Fruit fly (Drosophila melanogaster): Measurements from ENCODE around the gene CG31446.

The CG31446 gene

dm6 chr3R:15700801-15701200, 7.9 kb downstream of the CG31446 start:
- TF ChIP-seq CG10348 (GFP tag; IDR thresholded peaks at IDR 0.05) (no peak), gl (tag; optimal IDR thresholded peaks at IDR 0.05) (no peak), D1 (tag; optimal IDR thresholded peaks at IDR 0.05) (no peak), rn (GFP tag; IDR thresholded peaks at IDR 0.05) (no peak), CG13204 (GFP tag; optimal IDR thresholded peaks at IDR 0.05) (no peak), EcR (GFP tag; optimal IDR thresholded peaks at IDR 0.05) (no peak), CG8159 (tag; optimal IDR thresholded peaks at IDR 0.05) (no peak), CG12605 (GFP tag; IDR thresholded peaks at IDR 0.05) (no peak), Pif1A (GFP tag; optimal IDR thresholded peaks at IDR 0.05) (no peak)

- TF ChIP-seq CG13204 (GFP tag; optimal IDR thresholded peaks at IDR 0.05) = no peak
- no peak for TF ChIP-seq fd96Ca (GFP tag; IDR thresholded peaks at IDR 0.05)
- no peak for TF ChIP-seq CG8301 (tag; optimal IDR thresholded peaks at IDR 0.05)
- TF ChIP-seq Pif1B (GFP tag; optimal IDR thresholded peaks at IDR 0.05) = no peak
- TF ChIP-seq CG12605 (GFP tag; IDR thresholded peaks at IDR 0.05) = no peak
- TF ChIP-seq Snoo (tag; optimal IDR thresholded peaks at IDR 0.05) = no peak
- no peak for TF ChIP-seq CG9948 (tag; optimal IDR thresholded peaks at IDR 0.05)
- TF ChIP-seq CG8159 (tag; optimal IDR thresholded peaks at IDR 0.05) = no peak
Measured at dm6 chr3R:15704376-15704775, 11.5 kb downstream of the CG31446 start, which contains the start of gene CG5404. Gene CG5404, plus strand, starts transcription at chr3R:15704676.

dm6 chr3R:15716485-15716884, 23.6 kb downstream of the CG31446 start, which contains the start of gene CG31294:
Gene CG31294, minus strand, starts transcription at chr3R:15716585.
- TF ChIP-seq EcR (GFP tag; optimal IDR thresholded peaks at IDR 0.05) = no peak

dm6 chr3R:15730629-15731028, 37.7 kb downstream of the CG31446 start:
- TF ChIP-seq fd96Ca (GFP tag; IDR thresholded peaks at IDR 0.05) = no peak
- TF ChIP-seq CG12605 (GFP tag; IDR thresholded peaks at IDR 0.05) = no peak
- no peak for TF ChIP-seq CG15710 (tag; optimal IDR thresholded peaks at IDR 0.05)
- no peak for TF ChIP-seq Pif1A (GFP tag; optimal IDR thresholded peaks at IDR 0.05)
- TF ChIP-seq CG8301 (tag; optimal IDR thresholded peaks at IDR 0.05) = no peak
- TF ChIP-seq rn (GFP tag; IDR thresholded peaks at IDR 0.05) = no peak
- TF ChIP-seq CG4496 (GFP tag; IDR thresholded peaks at IDR 0.05) = no peak
- TF ChIP-seq CG9948 (tag; optimal IDR thresholded peaks at IDR 0.05) = no peak
- no peak for TF ChIP-seq CG34367 (tag; optimal IDR thresholded peaks at IDR 0.05)
- TF ChIP-seq Pif1B (GFP tag; optimal IDR thresholded peaks at IDR 0.05) = no peak
- no peak for TF ChIP-seq D1 (tag; optimal IDR thresholded peaks at IDR 0.05)
- TF ChIP-seq CG10348 (GFP tag; IDR thresholded peaks at IDR 0.05) = no peak
- TF ChIP-seq CG17806 (tag; optimal IDR thresholded peaks at IDR 0.05) = no peak
- TF ChIP-seq Snoo (tag; optimal IDR thresholded peaks at IDR 0.05) = no peak
- no peak for TF ChIP-seq Ets98B (GFP tag; IDR thresholded peaks at IDR 0.05)
- no peak for TF ChIP-seq gl (tag; optimal IDR thresholded peaks at IDR 0.05)
- no peak for TF ChIP-seq CG13204 (GFP tag; optimal IDR thresholded peaks at IDR 0.05)
- TF ChIP-seq CG8159 (tag; optimal IDR thresholded peaks at IDR 0.05) = no peak
- no peak for TF ChIP-seq CG14655 (GFP tag; optimal IDR thresholded peaks at IDR 0.05)

dm6 chr3R:15731446-15731845, 38.6 kb downstream of the CG31446 start, which contains the start of gene CG34274:
Gene CG34274, plus strand, starts transcription at chr3R:15731746.
- no peak for TF ChIP-seq CG15710 (tag; optimal IDR thresholded peaks at IDR 0.05)
- no peak for TF ChIP-seq Snoo (tag; optimal IDR thresholded peaks at IDR 0.05)
- no peak for TF ChIP-seq CG13204 (GFP tag; optimal IDR thresholded peaks at IDR 0.05)
- TF ChIP-seq CG8301 (tag; optimal IDR thresholded peaks at IDR 0.05) = no peak
- TF ChIP-seq fd96Ca (GFP tag; IDR thresholded peaks at IDR 0.05) = no peak
- no peak for TF ChIP-seq CG8159 (tag; optimal IDR thresholded peaks at IDR 0.05)
- TF ChIP-seq CG12605 (GFP tag; IDR thresholded peaks at IDR 0.05) = no peak
- no peak for TF ChIP-seq CG10348 (GFP tag; IDR thresholded peaks at IDR 0.05)
- no peak for TF ChIP-seq CG14655 (GFP tag; optimal IDR thresholded peaks at IDR 0.05)
- no peak for TF ChIP-seq CG9948 (tag; optimal IDR thresholded peaks at IDR 0.05)

Measured in whole organism, pupa.